Worm (Caenorhabditis elegans) whole organism, L2 larva: ENCODE data around the gene R02C2.1.
"Not testable (repeated sequence)": the region's sequence is repeated elsewhere in the genome, so short reads cannot be mapped to it uniquely, and the experiment has no call there.

Source experiments
- Y55F3AM.14 ChIP-seq: fragments of 200-800 bp; sonication (Bioruptor generic); optimal IDR thresholded peaks from 2 replicates; lab custom pipeline; 2018; ENCODE audit warnings: mild to moderate bottlenecking, missing genetic modification characterization, missing compliant biosample characterization
- ZK546.5 ChIP-seq: sonication (generic microtip); optimal IDR thresholded peaks from 2 replicates; lab custom pipeline; 2017; ENCODE audit warnings: missing biosample characterization, missing genetic modification characterization
- alr-1 ChIP-seq: fragments of 150-350 bp; optimal IDR thresholded peaks from 2 replicates; lab custom pipeline; 2014; ENCODE audit warnings: missing biosample characterization, missing genetic modification characterization
- ama-1 ChIP-seq: fragments of 150-350 bp; optimal IDR thresholded peaks from 2 replicates; lab custom pipeline; 2018; ENCODE audit warnings: inconsistent platforms
- blmp-1 ChIP-seq: sonication (generic microtip); optimal IDR thresholded peaks from 2 replicates; lab custom pipeline; 2017; ENCODE audit warnings: missing genetic modification characterization, mild to moderate bottlenecking, missing compliant biosample characterization, antibody characterized with exemption, moderate library complexity; ENCODE audit not compliant: insufficient read depth
- dmd-4 ChIP-seq: sonication (generic microtip); optimal IDR thresholded peaks from 2 replicates; lab custom pipeline; 2017; ENCODE audit warnings: missing biosample characterization, missing genetic modification characterization
- elt-1 ChIP-seq: fragments of 150-350 bp; optimal IDR thresholded peaks from 2 replicates; lab custom pipeline; 2014; ENCODE audit warnings: missing biosample characterization, missing genetic modification characterization
- elt-3 ChIP-seq: sonication (generic microtip); optimal IDR thresholded peaks from 2 replicates; lab custom pipeline; 2017; ENCODE audit warnings: missing biosample characterization, missing genetic modification characterization
- lin-11 ChIP-seq: fragments of 150-350 bp; sonication (generic microtip); optimal IDR thresholded peaks from 2 replicates; lab custom pipeline; 2014; ENCODE audit warnings: missing biosample characterization, missing genetic modification characterization, inconsistent platforms, mixed read lengths
- lin-13 ChIP-seq: fragments of 150-350 bp; optimal IDR thresholded peaks from 2 replicates; lab custom pipeline; 2014; ENCODE audit warnings: missing biosample characterization, missing genetic modification reagents, missing genetic modification characterization
- lin-39 ChIP-seq: fragments of 150-350 bp; optimal IDR thresholded peaks from 2 replicates; lab custom pipeline; 2014; ENCODE audit warnings: missing biosample characterization, missing genetic modification reagents, missing genetic modification characterization
- lsy-2 ChIP-seq, 2 experiments: fragments of 150-350 bp in 1 of 2; sonication (generic microtip) in 1 of 2; optimal IDR thresholded peaks; 2 replicates each; lab custom pipeline; 2014 to 2017; ENCODE audit warnings: missing biosample characterization in 2 of 2, missing genetic modification characterization in 2 of 2
- mab-5 ChIP-seq: fragments of 150-350 bp; optimal IDR thresholded peaks from 2 replicates; lab custom pipeline; 2014; ENCODE audit warnings: missing biosample characterization, missing genetic modification characterization
- mbf-1 ChIP-seq: sonication (generic microtip); optimal IDR thresholded peaks from 2 replicates; lab custom pipeline; 2017; ENCODE audit warnings: missing biosample characterization, missing genetic modification characterization
- mdl-1 ChIP-seq, 2 experiments: fragments of 150-350 bp in 1 of 2; sonication (generic microtip) in 1 of 2; optimal IDR thresholded peaks; 2 replicates each; lab custom pipeline; 2017; ENCODE audit warnings: missing biosample characterization in 2 of 2, missing genetic modification characterization in 2 of 2
- nhr-11 ChIP-seq: fragments of 150-350 bp; optimal IDR thresholded peaks from 2 replicates; lab custom pipeline; 2014; ENCODE audit warnings: missing biosample characterization, missing genetic modification characterization
- nhr-12 ChIP-seq: fragments of 150-350 bp; optimal IDR thresholded peaks from 2 replicates; lab custom pipeline; 2014; ENCODE audit warnings: missing biosample characterization, missing genetic modification characterization
- nhr-129 ChIP-seq: fragments of 150-350 bp; optimal IDR thresholded peaks from 2 replicates; lab custom pipeline; 2014; ENCODE audit warnings: missing biosample characterization, missing genetic modification characterization
- nhr-21 ChIP-seq: fragments of 150-350 bp; optimal IDR thresholded peaks from 2 replicates; lab custom pipeline; 2014; ENCODE audit warnings: missing biosample characterization, missing genetic modification characterization
- nhr-23 ChIP-seq: fragments of 150-350 bp; optimal IDR thresholded peaks from 2 replicates; lab custom pipeline; 2014; ENCODE audit warnings: missing biosample characterization, missing genetic modification reagents, missing genetic modification characterization
- nhr-237 ChIP-seq: fragments of 150-350 bp; optimal IDR thresholded peaks from 2 replicates; lab custom pipeline; 2014; ENCODE audit warnings: missing biosample characterization, missing genetic modification characterization
- nhr-77 ChIP-seq: fragments of 150-350 bp; optimal IDR thresholded peaks from 2 replicates; lab custom pipeline; 2014; ENCODE audit warnings: missing biosample characterization, missing genetic modification characterization
- sem-4 ChIP-seq: fragments of 150-350 bp; optimal IDR thresholded peaks from 2 replicates; lab custom pipeline; 2014; ENCODE audit warnings: missing biosample characterization, missing genetic modification reagents, missing genetic modification characterization
- skn-1 ChIP-seq: sonication (generic microtip); optimal IDR thresholded peaks from 2 replicates; lab custom pipeline; 2017; ENCODE audit warnings: missing biosample characterization, missing genetic modification characterization
- sma-3 ChIP-seq: sonication (generic microtip); optimal IDR thresholded peaks from 2 replicates; lab custom pipeline; 2016; ENCODE audit warnings: missing genetic modification reagents, missing genetic modification characterization, missing compliant biosample characterization
- sma-9 ChIP-seq, 2 experiments: fragments of 150-350 bp in 1 of 2; sonication (generic microtip) in 1 of 2; optimal IDR thresholded peaks; 2 replicates each; lab custom pipeline; 2014 to 2016; ENCODE audit warnings: missing genetic modification characterization in 2 of 2, mild to moderate bottlenecking in 1 of 2, missing biosample characterization in 1 of 2, missing compliant biosample characterization in 1 of 2, missing genetic modification reagents in 1 of 2, moderate library complexity in 1 of 2
- snpc-4 ChIP-seq: fragments of 150-350 bp; optimal IDR thresholded peaks from 2 replicates; lab custom pipeline; 2014; ENCODE audit warnings: missing biosample characterization, missing genetic modification characterization
- unc-39 ChIP-seq: fragments of 150-350 bp; optimal IDR thresholded peaks from 2 replicates; lab custom pipeline; 2014; ENCODE audit warnings: missing biosample characterization, missing genetic modification characterization
- unc-55 ChIP-seq: fragments of 150-350 bp; sonication (generic microtip); optimal IDR thresholded peaks from 3 replicates; lab custom pipeline; 2014; ENCODE audit warnings: missing biosample characterization, missing genetic modification reagents, missing genetic modification characterization
- zag-1 ChIP-seq: fragments of 150-350 bp; optimal IDR thresholded peaks from 2 replicates; lab custom pipeline; 2014; ENCODE audit warnings: missing biosample characterization, missing genetic modification characterization
- ztf-11 ChIP-seq: sonication (generic microtip); optimal IDR thresholded peaks from 2 replicates; lab custom pipeline; 2017; ENCODE audit warnings: missing biosample characterization, missing genetic modification characterization

R02C2.1 gene

ce11 chrV:237012-237411 is 982 bp downstream of the R02C2.1 start:
- no peak for TF ChIP-seq lin-13 (GFP tag; lab: Kevin White, UChicago)
- TF ChIP-seq nhr-77 = no peak
- TF ChIP-seq nhr-11 (tag; lab: Kevin White, UChicago) = no peak
- TF ChIP-seq mdl-1 (tag; optimal IDR thresholded peaks at IDR 0.05; lab: Kevin White, UChicago) = no peak
- TF ChIP-seq skn-1 = no peak
- TF ChIP-seq sma-9 (GFP tag; optimal IDR thresholded peaks at IDR 0.05; lab: Kevin White, UChicago) = no peak
- no peak for TF ChIP-seq sma-9 (tag; optimal IDR thresholded peaks at IDR 0.05; lab: Kevin White, UChicago)
- TF ChIP-seq lin-39 = no peak
- no peak for TF ChIP-seq mab-5 (tag; lab: Kevin White, UChicago)
- no peak for TF ChIP-seq sem-4 (tag; lab: Kevin White, UChicago)
- no peak for TF ChIP-seq dmd-4 (tag; lab: Kevin White, UChicago)
- TF ChIP-seq ztf-11 = no peak
- no peak for TF ChIP-seq alr-1
- TF ChIP-seq lsy-2 (tag; optimal IDR thresholded peaks at IDR 0.05; lab: Kevin White, UChicago) = no peak
- TF ChIP-seq ama-1 (lab: Kevin White, UChicago) = no peak
- no peak for TF ChIP-seq Y55F3AM.14
- no peak for TF ChIP-seq zag-1 (tag; lab: Kevin White, UChicago)
- no peak for TF ChIP-seq unc-39 (tag; lab: Kevin White, UChicago)

- TF ChIP-seq unc-55 (no peak), lin-13 (GFP tag; lab: Kevin White, UChicago) (no peak), nhr-237 (tag; lab: Kevin White, UChicago) (no peak), blmp-1 (no peak), ama-1 (lab: Kevin White, UChicago) (no peak), elt-1 (tag; lab: Kevin White, UChicago) (no peak)
These were observed 3.4 kb downstream of the R02C2.1 start, which contains the start of gene kin-33 for ce11 chrV:234572-234971. kin-33 (minus strand) TSS chrV:234672.

ce11 chrV:219632-220031 is 18.4 kb downstream of the R02C2.1 start, which contains the start of gene srh-80:
srh-80 (plus strand) TSS chrV:219932.
- TF ChIP-seq mbf-1 (tag; lab: Kevin White, UChicago) = no peak
- no peak for TF ChIP-seq snpc-4 (tag; lab: Kevin White, UChicago)
- no peak for TF ChIP-seq blmp-1
- TF ChIP-seq nhr-129 (tag; lab: Kevin White, UChicago) = no peak
- no peak for TF ChIP-seq lin-11 (tag; lab: Kevin White, UChicago)
- TF ChIP-seq lsy-2 (tag; optimal IDR thresholded peaks at IDR 0.05; lab: Kevin White, UChicago) = no peak
- TF ChIP-seq ama-1 (lab: Kevin White, UChicago) = no peak
- no peak for TF ChIP-seq nhr-21 (tag; lab: Kevin White, UChicago)
- no peak for TF ChIP-seq sma-3 (GFP tag; lab: Kevin White, UChicago)
- no peak for TF ChIP-seq dmd-4 (tag; lab: Kevin White, UChicago)

- TF ChIP-seq nhr-12 (tag; lab: Kevin White, UChicago) (no peak), lsy-2 (tag; optimal IDR thresholded peaks at IDR 0.05; lab: Kevin White, UChicago) (no peak), lin-13 (GFP tag; lab: Kevin White, UChicago) (no peak)
- TF ChIP-seq, all 48 proteins: peak for 0
These were observed 21.1 kb downstream of the R02C2.1 start, which contains the start of gene srh-78 for ce11 chrV:216847-217246. srh-78 (plus strand) TSS chrV:217147.

ce11 chrV:215697-216096 is 22.3 kb downstream of the R02C2.1 start:
- TF ChIP-seq dmd-4 (tag; lab: Kevin White, UChicago) (no peak), Y55F3AM.14 (no peak), elt-3 (no peak), lin-39 (no peak), snpc-4 (tag; lab: Kevin White, UChicago) (no peak), ZK546.5 (tag; lab: Kevin White, UChicago) (no peak)

ce11 chrV:212687-213086 is 25.3 kb downstream of the R02C2.1 start, which contains the start of gene DC2.5:
DC2.5 (minus strand) TSS chrV:212787.
- not testable (repeated sequence) for TF ChIP-seq nhr-23; blmp-1; sma-3 (GFP tag; lab: Kevin White, UChicago)
